Worm (Caenorhabditis elegans): ENCODE results near the gene lin-1.

- TF ChIP-seq ceh-58 (GFP tag; IDR thresholded peaks at IDR 0.05) = no peak
- no peak for TF ChIP-seq T07F8.4 (tag; optimal IDR thresholded peaks at IDR 0.05)
- TF ChIP-seq lin-54 (GFP tag; optimal IDR thresholded peaks at IDR 0.05) = no peak
- TF ChIP-seq bed-1 (GFP tag; IDR thresholded peaks at IDR 0.05) = no peak
- no peak for TF ChIP-seq snpc-4 (GFP tag; optimal IDR thresholded peaks at IDR 0.05)
- TF ChIP-seq snpc-4 (tag; optimal IDR thresholded peaks at IDR 0.05) = no peak
- TF ChIP-seq ZK185.1 (tag; optimal IDR thresholded peaks at IDR 0.05; ENCODE audit: poor library complexity, severe bottlenecking) = no peak
- no peak for TF ChIP-seq sea-2 (GFP tag; IDR thresholded peaks at IDR 0.05)
- TF ChIP-seq Y67H2A.10 (GFP tag; conservative IDR thresholded peaks at IDR 0.05) = no peak
- no peak for TF ChIP-seq madf-10 (tag; optimal IDR thresholded peaks at IDR 0.05)
- TF ChIP-seq pha-4 (tag; optimal IDR thresholded peaks at IDR 0.05) = no peak
These were observed 46.6 kb downstream of the lin-1 start for ce11 chrIV:2253392-2254048.

Measured in whole organism, young adult.